Fruit fly (Drosophila melanogaster): Measurements from ENCODE around the gene CG14314.

Gene CG14314

DNA sequence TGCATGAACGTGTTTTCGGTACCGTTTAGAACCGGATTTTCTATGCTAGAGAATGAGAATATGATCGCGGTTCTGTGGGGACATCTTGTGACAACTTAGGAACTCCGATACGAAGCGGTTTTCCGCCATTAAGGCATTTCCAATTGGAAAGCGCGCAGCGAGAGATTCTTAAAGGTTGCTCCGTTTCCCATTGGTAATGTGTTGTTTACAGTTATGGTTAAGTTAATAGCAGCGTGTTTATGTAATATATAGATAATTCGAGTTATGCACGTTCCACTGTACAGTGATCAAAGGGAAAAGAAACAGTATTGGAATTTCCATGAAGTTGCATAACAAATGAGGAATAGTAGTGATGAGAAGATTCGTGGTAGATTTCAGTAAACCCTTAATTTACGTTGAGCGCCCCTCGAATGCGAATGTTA is 47.0 kb upstream of the CG14314 start (continued):
- TF ChIP-seq dpn (GFP tag; optimal IDR thresholded peaks at IDR 0.05) = peak in 1 of 2 experiments; percentile 35
- TF ChIP-seq Meics (GFP tag; optimal IDR thresholded peaks at IDR 0.05) = no peak
- TF ChIP-seq ab (GFP tag; optimal IDR thresholded peaks at IDR 0.05) = no peak
- no peak for TF ChIP-seq CG11247 (GFP tag; IDR thresholded peaks at IDR 0.05)
- TF ChIP-seq CG11696 (GFP tag; IDR thresholded peaks at IDR 0.05) = peak; percentile 90
- TF ChIP-seq az2 (GFP tag; optimal IDR thresholded peaks at IDR 0.05) = peak; percentile 9
- peak; percentile 61 for TF ChIP-seq Elba2 (GFP tag; optimal IDR thresholded peaks at IDR 0.05)
- TF ChIP-seq HmgZ (tag; optimal IDR thresholded peaks at IDR 0.05) = no peak
- peak; percentile 37 for TF ChIP-seq CG9437 (GFP tag; optimal IDR thresholded peaks at IDR 0.05)
- TF ChIP-seq ham (GFP tag; IDR thresholded peaks at IDR 0.05) = no peak
- TF ChIP-seq Deaf1 (tag; optimal IDR thresholded peaks at IDR 0.05) = no peak
- peak; percentile 28; the same call in 1 of the 3 replicates for TF ChIP-seq row (GFP tag; IDR thresholded peaks at IDR 0.05)
- TF ChIP-seq Drgx (GFP tag; IDR thresholded peaks at IDR 0.05) = 0 out of 2 replicates have a peak, but pooled peaks have one; percentile 30
- no peak for TF ChIP-seq ewg (GFP tag; optimal IDR thresholded peaks at IDR 0.05)
- no peak for TF ChIP-seq inv (GFP tag; IDR thresholded peaks at IDR 0.05; ENCODE audit: partially characterized antibody)
- TF ChIP-seq CG17802 (tag; optimal IDR thresholded peaks at IDR 0.05) = peak; percentile 67
- no peak for TF ChIP-seq CG15696 (tag; optimal IDR thresholded peaks at IDR 0.05)
- TF ChIP-seq CG4854 (GFP tag; optimal IDR thresholded peaks at IDR 0.05) = no peak
- TF ChIP-seq CG4328 (GFP tag; optimal IDR thresholded peaks at IDR 0.05) = no peak
- peak; percentile 75 for TF ChIP-seq Med (GFP tag)
- peak; percentile 29 for TF ChIP-seq CG18599 (GFP tag; optimal IDR thresholded peaks at IDR 0.05)
- TF ChIP-seq gsb-n (tag; optimal IDR thresholded peaks at IDR 0.05) = no peak
- peak; percentile 18 for TF ChIP-seq CHES-1-like (GFP tag; optimal IDR thresholded peaks at IDR 0.05)
- TF ChIP-seq unpg (GFP tag; optimal IDR thresholded peaks at IDR 0.05) = peak; percentile 9
- no peak for TF ChIP-seq CG16779 (GFP tag; IDR thresholded peaks at IDR 0.05)
- TF ChIP-seq Hsf (GFP tag; optimal IDR thresholded peaks at IDR 0.05) = peak; percentile 10
- TF ChIP-seq Antp (GFP tag; optimal IDR thresholded peaks at IDR 0.05) = no peak
- TF ChIP-seq Stat92E (GFP tag; optimal IDR thresholded peaks at IDR 0.05) = no peak

DNA sequence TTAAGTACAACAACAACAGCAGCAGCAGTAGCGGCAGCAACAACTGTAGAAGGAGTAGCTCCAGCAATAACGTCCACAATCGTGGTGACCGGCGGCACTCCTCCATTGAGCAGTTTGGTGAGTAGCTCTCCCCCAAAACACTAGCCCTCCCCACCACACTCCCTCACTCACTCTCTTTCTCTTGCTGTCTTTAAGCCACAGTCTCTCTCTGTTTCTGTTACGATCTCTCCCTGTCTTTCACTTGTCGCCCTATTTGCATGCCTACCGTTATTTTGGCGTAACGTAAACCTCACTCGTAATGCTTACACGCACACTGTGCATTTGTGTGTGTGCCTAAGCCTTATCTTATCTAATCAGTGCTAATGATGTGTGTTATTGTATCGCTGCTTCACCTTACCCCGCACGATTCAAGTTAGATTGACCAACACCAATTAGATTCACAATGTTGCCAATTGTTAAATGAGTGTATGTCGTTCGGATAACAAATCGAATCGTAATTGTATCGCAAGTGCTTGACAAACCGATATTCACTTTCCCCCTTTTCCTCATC is 45.9 kb upstream of the CG14314 start:
- TF ChIP-seq crol (GFP tag; IDR thresholded peaks at IDR 0.05) (peak; percentile 75), Dek (tag; optimal IDR thresholded peaks at IDR 0.05) (peak; percentile 0), Dll (GFP tag; IDR thresholded peaks at IDR 0.05; ENCODE audit: partially characterized antibody) (peak; percentile 33; the same call in 1 of the 4 replicates), insv (GFP tag; optimal IDR thresholded peaks at IDR 0.05) (peak in 1 of 2 experiments; percentile 95), CG9437 (GFP tag; optimal IDR thresholded peaks at IDR 0.05) (peak; percentile 94), CG30403 (GFP tag; optimal IDR thresholded peaks at IDR 0.05) (no peak), exex (tag; optimal IDR thresholded peaks at IDR 0.05) (peak; percentile 95), B-H1 (GFP tag; IDR thresholded peaks at IDR 0.05) (no peak), Hand (GFP tag; optimal IDR thresholded peaks at IDR 0.05) (no peak), kni (GFP tag; optimal IDR thresholded peaks at IDR 0.05) (peak; percentile 20), ac (GFP tag; optimal IDR thresholded peaks at IDR 0.05) (no peak), GATAe (GFP tag; conservative IDR thresholded peaks at IDR 0.05) (peak; percentile 93), nerfin-2 (GFP tag; IDR thresholded peaks at IDR 0.05; ENCODE audit: partially characterized antibody) (peak; percentile 31; the same call in 1 of the 2 replicates), Nf-YC (tag; optimal IDR thresholded peaks at IDR 0.05) (no peak), chm (GFP tag; IDR thresholded peaks at IDR 0.05) (0 out of 2 replicates have a peak, but pooled peaks have one; percentile 9), CG10959 (GFP tag; IDR thresholded peaks at IDR 0.05) (no peak), vvl (GFP tag; IDR thresholded peaks at IDR 0.05) (no peak), D19A (tag; optimal IDR thresholded peaks at IDR 0.05) (peak; percentile 45), Scr (GFP tag; IDR thresholded peaks at IDR 0.05; ENCODE audit: partially characterized antibody) (no peak), CG12769 (tag; optimal IDR thresholded peaks at IDR 0.05) (peak; percentile 54), lab (GFP tag; optimal IDR thresholded peaks at IDR 0.05) (peak; percentile 73), Trl (optimal IDR thresholded peaks at IDR 0.05) (peak; percentile 75 to 76), Trl (GFP tag; optimal IDR thresholded peaks at IDR 0.05) (no peak)

All from whole organism, embryonic.